Fruit fly (Drosophila melanogaster) S2 (cell line): Measurements from ENCODE around the gene toe.

Experiments used
- CG8478 ChIP-seq: fragments of >200 bp; optimal IDR thresholded peaks from 2 replicates; lab custom pipeline; 2018
- CTCF ChIP-seq, 2 experiments: fragments of >200 bp; optimal IDR thresholded peaks; 2 replicates each; lab custom pipeline; 2018

The toe gene

DNA sequence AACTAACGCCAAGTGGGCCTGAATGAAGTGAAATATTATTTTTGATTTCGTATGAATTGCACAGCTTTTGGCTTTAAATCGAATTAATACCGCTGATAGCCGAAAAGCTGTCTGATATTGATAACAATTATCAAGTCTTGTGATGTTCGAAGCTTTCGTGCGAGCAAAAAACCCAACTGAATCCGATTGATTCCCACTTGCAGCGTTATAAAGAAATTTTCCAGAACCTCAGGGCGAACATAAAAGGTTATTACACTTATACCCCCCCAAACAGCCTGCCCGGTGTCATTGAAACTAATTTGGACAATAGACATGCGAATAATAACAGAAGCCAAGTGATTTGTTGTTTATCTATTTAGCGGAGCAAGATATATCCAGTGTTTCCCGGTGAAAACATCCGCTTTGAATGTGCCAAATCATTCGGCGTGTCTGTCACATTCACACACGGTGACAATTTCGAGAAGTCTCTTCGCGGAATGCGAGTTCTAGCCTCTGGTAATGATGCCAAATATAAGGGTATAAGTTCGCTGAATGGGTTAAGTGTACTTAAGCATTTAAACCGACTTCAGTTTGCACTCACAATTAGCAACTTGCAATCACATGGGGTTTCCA lies 26.5 kb downstream of the toe start:
- TF ChIP-seq CG8478 (lab: Kevin White, UChicago): no peak
- TF ChIP-seq CTCF (optimal IDR thresholded peaks at IDR 0.05; lab: Kevin White, UChicago): no peak

DNA sequence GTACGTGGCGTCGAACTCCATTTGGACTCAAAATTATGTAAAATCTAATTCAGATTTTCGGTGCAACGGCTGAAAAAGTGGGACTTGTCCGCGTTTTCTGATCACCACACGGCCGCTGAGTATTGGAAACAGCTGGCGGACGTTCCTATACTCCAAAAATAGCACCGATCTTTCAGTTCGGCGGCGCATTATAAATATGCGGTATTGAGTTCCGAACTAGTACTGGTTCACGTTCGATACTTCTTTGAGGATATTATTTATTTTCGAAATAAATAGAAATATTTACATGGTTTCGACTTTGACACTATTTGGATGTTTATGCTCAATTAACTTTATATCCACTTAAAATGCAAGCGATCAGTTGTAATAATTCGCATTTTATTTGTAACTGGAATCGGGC lies 30.7 kb downstream of the toe start, which contains the start of gene Smyd4-2:
Gene Smyd4-2 (minus strand): TSS at position 136 of the 400 bp plus-strand sequence.
- no peak for TF ChIP-seq CTCF (optimal IDR thresholded peaks at IDR 0.05; lab: Kevin White, UChicago)
- TF ChIP-seq CG8478 (lab: Kevin White, UChicago): no peak

DNA sequence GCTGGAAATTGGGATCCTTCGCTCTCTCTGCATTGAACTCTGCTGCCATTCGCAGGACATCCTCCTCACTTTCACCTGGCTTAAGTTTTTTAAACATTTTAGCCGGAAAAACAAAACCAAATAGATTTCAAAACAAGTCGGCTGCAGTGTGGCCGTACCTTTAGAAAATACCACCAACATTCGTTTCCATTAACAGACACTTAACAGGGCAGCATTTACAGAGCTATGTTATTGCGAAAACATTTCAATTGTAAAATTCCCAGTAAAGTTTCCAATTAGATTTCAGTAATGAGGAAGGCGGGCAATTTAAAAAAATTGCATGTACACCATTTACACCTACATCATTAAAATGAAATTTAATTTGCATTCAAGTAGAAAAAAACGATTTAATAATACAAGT lies 33.3 kb downstream of the toe start, which contains the start of gene CG32104:
Gene CG32104 (minus strand): TSS at position 152 of the 400 bp plus-strand sequence.
- TF ChIP-seq CTCF (optimal IDR thresholded peaks at IDR 0.05; lab: Kevin White, UChicago) (no peak), CG8478 (lab: Kevin White, UChicago) (no peak)

DNA sequence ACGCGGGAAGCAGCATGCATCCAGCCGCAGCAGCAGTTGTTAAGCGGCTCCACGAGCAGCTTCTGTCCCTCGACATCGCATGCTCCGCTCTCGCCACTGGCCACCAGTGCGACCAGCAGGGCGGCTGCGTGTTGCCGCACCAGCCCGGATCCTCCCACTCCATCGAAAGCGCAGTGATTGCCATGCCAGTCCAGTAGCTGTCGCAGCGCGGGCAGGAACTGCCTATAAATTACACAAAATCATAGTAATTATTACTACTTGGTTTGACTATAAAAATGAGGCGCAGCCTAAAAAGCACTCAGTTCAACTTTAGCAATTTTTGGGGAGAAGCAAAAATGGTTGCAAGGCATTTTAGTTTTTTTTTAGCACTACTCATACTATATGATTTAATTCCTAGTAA lies 36.6 kb downstream of the toe start, which contains the start of gene Obp69a:
Gene Obp69a (plus strand): TSS at position 301 of the 400 bp plus-strand sequence.
- TF ChIP-seq CG8478 (lab: Kevin White, UChicago) (no peak), CTCF (optimal IDR thresholded peaks at IDR 0.05; lab: Kevin White, UChicago) (no peak)

DNA sequence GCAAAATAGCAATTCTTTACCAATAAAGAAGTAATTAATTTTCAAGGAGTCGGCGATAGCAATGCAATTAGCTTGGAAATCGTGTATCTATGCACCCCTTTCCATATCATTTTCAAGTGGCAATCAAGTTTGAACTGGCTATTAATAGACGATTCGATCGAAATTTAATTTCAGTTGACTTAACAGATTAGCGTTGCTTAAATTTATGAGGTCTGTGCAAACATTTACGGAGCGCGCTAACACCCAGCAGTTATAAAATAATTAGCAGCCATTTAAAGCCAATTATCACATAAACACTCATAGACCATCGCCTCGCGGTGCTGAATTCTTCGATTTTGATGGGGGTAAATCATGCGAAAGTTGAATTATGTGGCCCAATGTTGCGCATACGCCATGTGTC lies 39.7 kb downstream of the toe start:
- TF ChIP-seq CTCF (optimal IDR thresholded peaks at IDR 0.05; lab: Kevin White, UChicago) (no peak), CG8478 (lab: Kevin White, UChicago) (no peak)

DNA sequence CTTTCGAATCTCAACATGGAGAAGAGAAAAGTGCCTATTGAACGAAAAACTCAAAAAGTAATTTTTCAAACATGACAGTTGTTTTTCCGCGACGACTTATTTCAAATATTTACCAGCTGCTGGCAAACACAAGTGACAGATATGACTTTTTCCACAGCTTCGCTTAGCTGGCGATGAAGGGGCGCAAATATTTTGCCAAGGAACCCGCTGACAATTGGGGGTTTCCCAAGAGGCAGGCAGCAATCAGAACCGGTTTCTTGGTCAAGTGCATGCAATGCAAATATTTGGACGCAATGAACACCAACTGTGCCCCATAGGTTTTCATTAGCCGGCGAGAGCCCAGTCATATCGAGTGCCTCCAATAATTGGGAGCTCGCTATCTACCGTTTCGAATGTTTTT lies 40.4 kb downstream of the toe start:
- TF ChIP-seq CTCF (optimal IDR thresholded peaks at IDR 0.05; lab: Kevin White, UChicago) (no peak), CG8478 (lab: Kevin White, UChicago) (no peak)

DNA sequence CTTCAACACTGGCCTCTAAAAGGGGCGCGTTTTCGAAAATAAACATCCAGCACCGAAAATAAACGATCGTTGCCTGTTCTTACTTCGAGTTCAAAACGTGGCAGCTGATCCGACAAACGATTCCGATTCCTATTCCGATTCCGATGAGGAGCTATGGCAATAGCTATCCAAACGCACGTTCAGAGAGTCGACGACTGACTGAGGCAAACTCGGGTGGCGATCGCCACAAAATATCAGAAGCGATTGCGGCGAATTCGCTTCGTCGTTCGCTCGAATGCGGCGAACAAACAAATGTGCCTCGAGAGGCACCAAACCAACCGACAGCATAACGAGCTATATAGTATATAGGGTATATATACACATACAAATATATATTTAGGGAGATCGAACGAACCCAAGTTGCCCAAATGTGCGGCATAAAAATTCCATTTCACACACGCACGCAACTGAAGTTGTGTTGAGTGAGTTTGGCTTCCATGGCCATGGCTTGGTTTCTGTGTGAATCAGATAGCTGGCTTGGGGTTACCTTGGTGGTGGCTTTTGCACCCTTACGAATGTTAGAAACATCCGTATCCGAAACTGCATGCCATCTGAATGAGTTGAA lies 41.1 kb downstream of the toe start, which contains the start of gene Ncc69:
Gene Ncc69 (minus strand): TSS at position 205 of the 604 bp plus-strand sequence.
- TF ChIP-seq CG8478 (lab: Kevin White, UChicago): no peak
- TF ChIP-seq CTCF (optimal IDR thresholded peaks at IDR 0.05; lab: Kevin White, UChicago): no peak

DNA sequence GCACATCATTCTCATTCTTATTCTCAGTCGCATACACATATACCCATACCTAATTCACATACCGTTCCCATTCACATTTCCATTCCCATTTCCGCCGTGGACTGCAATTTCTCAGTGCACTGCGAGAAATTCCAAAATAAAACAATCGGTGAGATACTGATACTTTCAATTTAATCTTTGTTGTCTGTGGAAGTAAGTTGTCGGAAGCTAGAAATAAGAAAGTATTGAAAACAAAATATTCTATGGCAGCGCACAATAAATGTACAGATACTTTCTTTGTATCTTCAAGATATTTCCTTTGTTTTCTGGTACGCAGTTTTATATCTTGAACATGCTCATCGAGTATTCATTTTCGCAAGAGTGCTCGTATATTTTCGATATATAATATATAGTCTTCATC lies 44.6 kb downstream of the toe start:
- TF ChIP-seq CTCF (optimal IDR thresholded peaks at IDR 0.05; lab: Kevin White, UChicago): no peak
- no peak for TF ChIP-seq CG8478 (lab: Kevin White, UChicago)

DNA sequence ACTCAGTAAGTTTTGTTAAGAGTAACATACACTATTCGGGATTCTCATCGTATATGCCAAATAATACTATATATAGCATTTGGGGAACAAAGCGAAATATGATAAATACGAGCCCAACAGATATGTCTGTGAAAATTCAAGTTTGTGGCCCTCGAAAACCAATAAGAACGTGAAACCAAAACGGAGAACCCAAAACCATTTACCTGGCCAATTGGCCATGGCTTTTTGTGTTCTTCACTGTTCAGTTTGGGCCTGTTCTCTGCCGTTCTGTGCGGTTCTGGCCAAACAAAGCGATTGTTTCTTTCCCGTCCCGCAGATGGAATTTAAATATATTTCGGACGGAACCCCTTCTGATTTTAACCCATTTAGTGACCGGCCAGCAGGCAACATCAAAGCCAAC lies 45.4 kb downstream of the toe start:
- TF ChIP-seq CG8478 (lab: Kevin White, UChicago) (no peak), CTCF (optimal IDR thresholded peaks at IDR 0.05; lab: Kevin White, UChicago) (no peak)

DNA sequence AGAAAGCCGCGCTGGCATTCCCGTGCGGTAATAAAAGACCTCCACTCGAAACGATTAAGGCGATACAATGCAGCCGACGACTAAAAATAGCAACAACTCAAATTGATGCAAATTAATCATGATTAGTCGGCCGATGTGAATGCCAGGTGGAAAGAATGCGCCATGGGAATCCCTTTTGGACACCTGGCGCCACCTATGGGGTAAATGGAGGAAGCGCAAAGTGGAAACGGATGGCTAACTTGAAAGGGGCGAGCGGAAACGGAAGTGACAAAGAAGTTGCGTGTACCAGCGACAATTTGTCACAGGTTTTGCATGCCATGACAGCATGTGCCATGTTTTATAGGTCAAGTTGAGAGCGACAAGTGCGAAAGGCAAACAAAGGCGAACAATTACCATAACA lies 51.9 kb downstream of the toe start:
- TF ChIP-seq CG8478 (lab: Kevin White, UChicago) (no peak), CTCF (optimal IDR thresholded peaks at IDR 0.05; lab: Kevin White, UChicago) (peak; percentile 80 to 85)

DNA sequence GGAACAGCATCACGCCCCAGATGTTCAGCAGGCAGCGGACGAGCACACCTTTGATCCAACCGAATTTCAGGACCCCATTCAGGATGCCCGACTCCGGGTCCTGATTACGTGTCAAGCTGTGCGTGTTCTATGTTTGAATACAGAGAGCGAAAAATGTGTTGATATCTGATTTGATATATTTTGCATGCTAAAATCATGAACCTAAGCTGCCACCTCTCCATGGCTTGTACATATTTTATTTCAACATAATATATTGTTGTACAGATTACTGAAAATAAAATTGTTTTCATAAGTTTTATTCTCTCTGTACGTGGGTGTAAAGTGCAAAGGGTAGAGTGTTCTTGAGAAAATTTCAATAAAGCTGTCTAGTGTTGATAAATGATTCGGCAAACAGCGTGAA lies 58.0 kb downstream of the toe start:
- TF ChIP-seq CTCF (optimal IDR thresholded peaks at IDR 0.05; lab: Kevin White, UChicago): no peak
- TF ChIP-seq CG8478 (lab: Kevin White, UChicago): no peak
